Fruit fly (Drosophila melanogaster) whole organism, adult: ENCODE results near the gene CG15914.

Source experiments
- CG12768 ChIP-seq: fragments of 200-800 bp; sonication (Bioruptor generic); optimal IDR thresholded peaks from 2 replicates; lab custom pipeline; 2017; ENCODE audit warnings: missing biosample characterization, missing genetic modification characterization, mild to moderate bottlenecking, moderate library complexity, missing genetic modification reagents
- CG1620 ChIP-seq: fragments of 200-800 bp; sonication (Bioruptor generic); optimal IDR thresholded peaks from 2 replicates; lab custom pipeline; 2016; ENCODE audit warnings: missing biosample characterization, missing genetic modification characterization
- Crg-1 ChIP-seq: fragments of 200-800 bp; sonication (Bioruptor generic); optimal IDR thresholded peaks from 2 replicates; lab custom pipeline; 2016; ENCODE audit warnings: missing biosample characterization, missing genetic modification characterization
- Mnt ChIP-seq: fragments of 200-800 bp; sonication (Bioruptor generic); optimal IDR thresholded peaks from 2 replicates; lab custom pipeline; 2016; ENCODE audit warnings: missing biosample characterization, mild to moderate bottlenecking, missing genetic modification characterization
- bab1 ChIP-seq: fragments of 200-800 bp; sonication (Bioruptor generic); optimal IDR thresholded peaks from 3 replicates; lab custom pipeline; 2019; ENCODE audit warnings: missing biosample characterization, mild to moderate bottlenecking, missing genetic modification characterization, moderate library complexity
- cic ChIP-seq: fragments of 200-800 bp; sonication (Bioruptor generic); optimal IDR thresholded peaks from 2 replicates; lab custom pipeline; 2017; ENCODE audit warnings: missing biosample characterization, mild to moderate bottlenecking, missing genetic modification characterization, moderate library complexity
- cnc ChIP-seq, 2 experiments: fragments of >200 bp; optimal IDR thresholded peaks; 2 replicates each; lab custom pipeline; 2017
- pad ChIP-seq: fragments of 200-800 bp; sonication (Bioruptor generic); optimal IDR thresholded peaks from 3 replicates; lab custom pipeline; 2017; ENCODE audit warnings: missing biosample characterization, missing genetic modification characterization, mild to moderate bottlenecking, moderate library complexity, missing genetic modification reagents
- tj ChIP-seq: fragments of 200-800 bp; sonication (Bioruptor generic); optimal IDR thresholded peaks from 3 replicates; lab custom pipeline; 2017; ENCODE audit warnings: missing biosample characterization, mild to moderate bottlenecking, missing genetic modification characterization, moderate library complexity
- toe ChIP-seq: fragments of 200-800 bp; sonication (Bioruptor generic); optimal IDR thresholded peaks from 2 replicates; lab custom pipeline; 2016; ENCODE audit warnings: missing biosample characterization, missing genetic modification characterization

dm6 chrX:15837530-15837929 lies 15.7 kb upstream of the CG15914 start, which contains the start of gene CG8565:
- TF ChIP-seq Mnt (no peak), cic (GFP tag; lab: Kevin White, UChicago) (no peak), bab1 (GFP tag; lab: Kevin White, UChicago) (no peak), pad (no peak), toe (GFP tag; lab: Kevin White, UChicago) (no peak), cnc (optimal IDR thresholded peaks at IDR 0.05; lab: Kevin White, UChicago) (no peak), CG1620 (GFP tag; lab: Kevin White, UChicago) (no peak), CG12768 (GFP tag; lab: Kevin White, UChicago) (no peak), tj (GFP tag; lab: Kevin White, UChicago) (no peak), Crg-1 (no peak)
